Fruit fly (Drosophila melanogaster) whole organism, embryonic: ENCODE measurements around the gene CG43658.
A peak's percentile ranks its signal among the peaks of the same experiment; 100 is the strongest.

Experiments
- B-H1 ChIP-seq: fragments of 200-800 bp; sonication (Bioruptor generic); IDR thresholded peaks from 3 replicates; pipeline ENCODE4 v1.3.6; 2022; ENCODE audit warnings: missing biosample characterization, missing genetic modification characterization
- CG11085 ChIP-seq: fragments of 200-800 bp; sonication (Bioruptor generic); IDR thresholded peaks from 2 replicates; pipeline ENCODE4 v1.3.6; 2022; ENCODE audit warnings: missing biosample characterization, missing genetic modification characterization
- HLH3B ChIP-seq: fragments of 200-800 bp; sonication (Bioruptor generic); IDR thresholded peaks from 2 replicates; pipeline ENCODE4 v1.3.6; 2022; ENCODE audit warnings: missing biosample characterization, missing genetic modification characterization
- Neu2 ChIP-seq: fragments of 200-800 bp; sonication (Bioruptor generic); optimal IDR thresholded peaks from 3 replicates; lab custom pipeline; 2016; ENCODE audit warnings: missing biosample characterization, missing genetic modification characterization, borderline replicate concordance
- nom ChIP-seq: fragments of 200-800 bp; sonication (Bioruptor generic); optimal IDR thresholded peaks from 2 replicates; lab custom pipeline; 2017; ENCODE audit warnings: missing biosample characterization, missing genetic modification characterization, mild to moderate bottlenecking, moderate library complexity, missing genetic modification reagents
- sd ChIP-seq: fragments of 200-800 bp; sonication (Bioruptor generic); optimal IDR thresholded peaks from 3 replicates; lab custom pipeline; 2018; ENCODE audit warnings: missing biosample characterization, mild to moderate bottlenecking, missing genetic modification characterization, moderate library complexity
- wdn ChIP-seq: fragments of 200-800 bp; sonication (Bioruptor generic); IDR thresholded peaks from 2 replicates; pipeline ENCODE4 v1.3.6; 2022; ENCODE audit warnings: missing biosample characterization, missing genetic modification characterization

DNA sequence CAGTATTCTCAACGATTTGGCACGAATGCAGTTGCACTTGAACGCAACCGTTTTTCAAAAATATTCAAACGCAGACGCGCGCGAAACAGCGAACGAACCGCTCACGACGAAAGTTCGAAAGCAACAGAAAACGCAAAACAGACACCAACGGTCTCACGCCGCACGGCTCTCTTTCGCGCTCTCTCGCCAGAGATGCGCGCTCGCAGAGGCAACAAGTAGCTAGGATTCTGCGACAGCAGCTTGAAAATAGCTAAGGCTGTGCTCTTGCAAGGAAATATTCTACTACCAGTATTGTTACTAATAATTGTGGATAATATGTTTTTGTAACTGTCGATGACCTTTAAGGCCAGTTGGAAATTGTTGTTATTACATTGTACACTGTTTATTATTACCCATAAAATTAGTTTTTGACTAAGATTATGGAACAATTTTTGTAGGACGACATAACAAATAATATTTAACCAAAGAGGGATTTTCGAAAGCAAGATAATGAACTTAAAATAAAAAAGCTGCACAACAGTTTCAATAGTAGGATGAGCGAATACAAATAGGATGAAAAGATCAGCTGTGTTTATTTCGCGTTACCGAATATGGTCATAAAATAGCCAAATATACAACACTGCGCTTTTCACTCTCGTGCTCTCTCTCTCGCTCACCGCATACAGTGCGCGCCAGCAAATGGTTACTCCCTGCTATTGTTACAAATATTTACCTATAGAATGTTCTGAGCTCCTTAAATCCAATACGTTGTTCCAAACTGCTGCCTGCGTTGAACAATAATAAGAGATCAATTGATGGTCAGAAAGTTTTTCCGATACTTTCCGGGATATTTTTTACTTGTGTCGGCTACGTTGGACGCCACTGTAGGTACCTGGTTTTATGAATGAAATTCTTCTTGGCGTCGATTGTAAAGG is 53.8 kb downstream of the CG43658 start:
- TF ChIP-seq Neu2 (GFP tag; lab: Kevin White, UChicago) (no peak), sd (tag; lab: Kevin White, UChicago) (peak; percentile 69), wdn (GFP tag; lab: Robert Waterston, UW) (peak; percentile 67), B-H1 (peak; percentile 66), HLH3B (GFP tag; lab: Robert Waterston, UW) (peak; percentile 74), nom (peak; percentile 41), CG11085 (GFP tag; lab: Robert Waterston, UW) (no peak)
